Fruit fly (Drosophila melanogaster) whole organism, larva: Measurements from ENCODE around the gene ras.

ENCODE experiments used
- noc ChIP-seq: fragments of 200-800 bp; sonication (Bioruptor generic); optimal IDR thresholded peaks from 3 replicates; lab custom pipeline; 2019; ENCODE audit warnings: missing biosample characterization, mild to moderate bottlenecking, missing genetic modification characterization, moderate library complexity

The ras gene

DNA sequence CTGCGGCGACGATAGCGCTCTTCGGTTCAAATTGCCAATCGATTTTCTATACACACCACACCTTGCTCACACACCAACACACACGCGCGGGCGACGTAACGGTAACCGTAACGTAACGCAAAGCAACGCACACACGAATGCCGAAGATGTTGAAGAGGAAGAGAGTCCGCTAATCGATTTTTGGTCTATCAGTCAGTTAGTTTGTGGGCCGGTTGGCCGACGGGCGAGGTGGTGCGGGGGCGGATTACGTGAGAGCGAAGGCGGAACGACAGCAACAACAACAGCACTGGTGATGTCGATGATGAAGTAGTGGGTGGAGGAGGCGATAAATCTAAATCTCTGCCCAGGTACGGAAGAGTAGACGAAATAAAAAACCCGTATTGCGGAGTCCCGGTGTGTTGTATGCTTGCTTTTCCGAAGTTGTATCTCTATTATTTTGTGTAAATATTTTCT lies at the start of gene ras:
TSS of gene ras (plus strand) at position 188 of the 453 bp plus-strand sequence.
- peak; percentile 5 for TF ChIP-seq noc

DNA sequence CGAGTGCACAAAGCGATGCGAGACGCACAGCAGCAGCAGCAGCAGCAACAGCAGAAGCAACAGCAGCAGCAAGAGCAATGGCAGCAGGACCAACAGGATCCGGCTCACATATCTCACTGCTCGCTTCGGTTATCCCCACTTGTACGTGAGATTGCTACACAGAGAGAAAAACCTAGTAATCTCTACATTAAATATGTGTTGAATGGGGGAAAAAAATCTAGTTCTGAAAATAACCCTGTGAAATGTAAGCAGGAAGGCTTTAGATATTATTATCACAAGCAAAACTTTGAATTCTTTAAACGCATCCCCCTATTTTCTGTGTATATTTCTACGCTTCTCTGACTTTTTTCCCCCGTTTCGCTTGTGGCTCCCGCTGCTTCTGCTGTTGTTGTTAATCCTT lies 46.6 kb upstream of the ras start:
- no peak for TF ChIP-seq noc

DNA sequence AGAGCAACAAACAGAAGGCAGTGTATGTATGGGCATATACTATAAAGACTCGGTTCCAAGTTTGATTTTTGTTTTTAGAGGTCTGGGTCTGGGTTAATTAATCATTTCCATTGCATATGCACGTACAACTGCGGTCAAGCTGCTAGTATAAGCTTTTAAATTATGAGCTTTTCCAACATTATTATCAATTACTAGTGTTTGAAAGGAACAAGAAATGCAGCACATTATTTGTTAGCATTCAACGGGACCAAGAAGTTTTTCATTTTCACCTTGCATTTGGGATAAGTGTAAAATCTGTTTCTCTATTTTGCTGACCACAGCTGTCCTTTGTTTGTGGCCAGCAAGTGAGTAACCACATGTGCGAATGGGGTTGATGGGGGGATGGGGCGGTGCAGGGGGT lies 26.4 kb upstream of the ras start:
- TF ChIP-seq noc = no peak

DNA sequence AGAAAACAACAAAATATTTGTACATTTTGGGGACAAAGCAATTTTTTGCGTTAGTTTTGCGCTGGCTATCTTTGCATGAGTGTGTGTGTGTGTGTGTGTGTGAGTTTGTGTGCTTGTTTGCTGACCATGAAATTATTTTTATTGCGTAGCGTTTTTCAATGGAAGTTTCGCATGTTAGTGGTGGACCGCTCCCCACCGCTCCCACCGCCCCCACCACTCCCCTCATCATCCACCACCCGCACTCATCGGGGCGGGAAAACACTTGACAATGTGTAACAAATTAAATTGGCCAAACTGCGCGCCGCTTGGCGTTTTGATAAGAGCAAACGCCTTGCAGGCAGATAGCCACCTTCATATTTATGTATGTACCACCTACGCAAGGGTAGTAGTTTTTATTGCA lies 25.0 kb upstream of the ras start:
- peak; percentile 17 for TF ChIP-seq noc

DNA sequence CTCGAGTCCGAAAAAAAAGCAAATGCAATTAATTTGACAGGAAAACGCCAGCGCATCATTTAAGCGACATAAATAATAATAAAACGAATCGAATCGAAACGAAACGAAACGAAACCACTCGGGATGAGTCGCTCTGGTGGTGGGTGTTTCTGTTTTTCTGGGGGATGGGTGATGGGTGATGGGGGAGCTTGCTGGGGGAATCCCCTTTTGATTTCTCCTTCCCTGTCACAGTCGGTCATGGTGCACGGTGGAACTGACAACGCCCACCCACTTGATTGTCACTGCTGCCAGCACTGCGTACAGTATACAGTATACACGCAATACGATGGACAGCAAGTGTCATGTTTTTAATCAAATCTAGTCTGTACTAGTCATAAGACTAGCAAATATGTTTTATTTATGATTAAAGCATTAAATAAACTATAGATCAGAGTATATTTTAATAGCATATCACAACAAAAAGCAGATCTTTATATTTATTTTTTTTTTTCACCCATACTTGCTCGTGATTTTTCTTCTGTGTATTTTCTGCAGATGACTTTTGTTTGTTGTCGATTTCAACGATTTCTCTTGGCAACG lies 22.3 kb upstream of the ras start:
- TF ChIP-seq noc = no peak

DNA sequence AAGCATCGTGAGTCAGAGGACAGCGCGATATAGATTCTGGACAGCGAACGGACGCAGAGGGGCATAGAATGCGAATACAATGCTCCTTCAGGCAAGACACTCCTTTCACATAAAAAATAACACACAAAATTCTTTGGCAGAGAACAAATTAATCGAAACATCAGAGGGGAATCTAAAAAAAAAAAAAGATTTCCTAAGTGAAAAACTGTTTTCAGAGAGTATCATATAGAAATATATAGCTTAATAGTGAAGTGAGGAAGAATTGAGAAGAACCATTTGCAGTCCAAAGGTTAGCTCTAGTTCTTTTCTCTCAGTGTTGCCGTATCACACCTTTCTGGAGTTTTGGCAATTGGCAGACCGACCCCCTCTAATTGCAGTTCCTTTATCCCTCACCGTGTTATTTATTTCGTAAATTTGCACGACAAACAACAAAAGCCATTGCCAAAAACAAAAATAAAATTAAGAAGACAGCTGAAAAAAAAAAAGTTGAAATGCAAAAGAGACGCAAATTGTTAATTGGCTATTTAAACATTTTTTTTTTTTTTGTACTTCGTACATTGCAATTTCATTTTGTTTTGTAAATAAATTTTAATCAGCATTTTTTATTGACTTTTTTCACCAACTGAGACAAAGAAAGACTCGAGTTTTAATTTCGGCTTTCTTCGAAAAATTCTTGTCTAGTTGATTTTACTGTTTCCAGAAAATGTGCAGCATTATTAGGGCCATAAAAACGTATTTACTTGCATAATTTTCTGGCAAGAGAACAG lies 20.6 kb upstream of the ras start:
- no peak for TF ChIP-seq noc

DNA sequence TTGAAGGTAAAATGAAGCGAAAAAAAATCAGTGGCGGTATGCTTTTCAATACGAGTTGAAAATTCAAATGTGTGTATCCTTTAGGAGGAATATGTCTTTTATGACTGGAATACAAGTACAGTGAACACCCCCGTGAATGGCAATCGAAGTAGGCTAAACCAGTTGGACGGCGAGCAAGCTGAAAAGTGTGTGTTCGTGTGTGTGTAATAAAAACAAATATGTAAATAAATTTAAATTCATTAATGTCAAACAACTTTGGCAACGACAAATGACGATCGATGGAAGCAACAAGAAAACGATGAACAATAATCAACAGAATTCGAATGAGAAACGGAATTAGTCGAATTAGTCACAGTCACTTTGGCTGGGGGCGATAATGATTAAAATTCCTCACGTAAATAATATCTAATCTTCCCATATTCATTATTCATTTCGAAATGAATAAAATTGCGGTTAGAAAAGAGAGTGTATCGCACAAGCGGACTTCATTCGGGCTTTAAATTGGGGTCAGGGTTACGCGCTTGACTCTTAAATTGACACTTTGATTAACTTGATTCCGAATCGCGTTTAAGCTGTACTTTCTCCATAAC lies 18.1 kb upstream of the ras start:
- TF ChIP-seq noc = no peak

DNA sequence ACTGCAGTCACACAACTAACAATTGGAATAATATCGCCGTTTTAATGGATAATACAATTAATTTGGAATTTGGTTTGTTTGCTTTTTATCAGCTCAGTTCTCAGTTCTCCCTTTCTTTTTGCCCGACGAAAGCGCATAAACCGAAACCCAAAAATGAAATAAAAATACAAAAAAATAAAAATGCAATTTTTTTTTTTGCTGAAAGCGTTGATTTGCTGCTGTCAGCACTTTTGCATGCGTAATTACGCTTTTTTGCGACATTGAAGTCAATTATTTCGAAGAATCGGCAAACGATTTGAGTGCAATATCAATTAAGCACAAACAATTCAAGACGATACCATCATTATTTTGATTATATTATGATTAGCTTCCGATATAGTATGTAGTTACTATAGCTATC lies 17.0 kb upstream of the ras start:
- no peak for TF ChIP-seq noc

DNA sequence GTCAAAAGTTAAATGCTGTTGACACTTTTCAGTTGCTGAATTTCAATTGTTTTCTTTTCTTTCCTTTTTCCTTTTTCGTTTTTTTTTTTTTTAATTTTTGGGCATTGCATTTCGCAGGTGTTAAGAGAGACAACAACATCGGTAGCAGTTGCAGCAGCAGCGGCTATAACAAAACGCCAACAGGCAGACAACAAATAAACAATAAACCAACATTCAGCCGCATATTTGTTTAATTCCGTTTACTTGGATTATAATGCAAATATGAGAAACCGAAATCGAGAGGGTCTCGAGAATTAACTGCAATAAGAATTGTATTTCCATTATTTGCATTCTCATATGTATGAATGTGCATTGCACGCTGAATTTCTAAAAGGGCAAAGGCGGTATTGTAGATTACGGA lies 16.3 kb upstream of the ras start:
- TF ChIP-seq noc = no peak

DNA sequence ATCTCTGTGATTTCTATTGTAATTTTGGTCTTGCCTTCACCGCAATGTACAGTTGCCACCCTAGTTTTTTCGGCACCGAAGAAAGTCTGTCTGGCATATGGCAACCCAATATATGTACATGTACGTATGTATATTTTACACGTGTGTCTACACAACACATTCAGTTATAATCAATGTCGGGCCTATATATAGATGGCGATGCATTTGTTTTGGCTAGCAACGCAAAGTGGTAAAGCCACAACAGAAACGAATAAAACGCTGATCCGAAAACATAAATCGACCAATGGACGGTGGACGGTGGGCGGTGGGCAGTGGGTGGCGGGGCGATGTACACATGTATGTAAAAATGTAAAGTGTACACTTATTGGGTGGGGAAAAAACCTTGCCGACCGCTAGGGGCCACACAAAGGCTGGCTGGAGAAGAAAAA lies 15.7 kb upstream of the ras start:
- TF ChIP-seq noc = no peak

DNA sequence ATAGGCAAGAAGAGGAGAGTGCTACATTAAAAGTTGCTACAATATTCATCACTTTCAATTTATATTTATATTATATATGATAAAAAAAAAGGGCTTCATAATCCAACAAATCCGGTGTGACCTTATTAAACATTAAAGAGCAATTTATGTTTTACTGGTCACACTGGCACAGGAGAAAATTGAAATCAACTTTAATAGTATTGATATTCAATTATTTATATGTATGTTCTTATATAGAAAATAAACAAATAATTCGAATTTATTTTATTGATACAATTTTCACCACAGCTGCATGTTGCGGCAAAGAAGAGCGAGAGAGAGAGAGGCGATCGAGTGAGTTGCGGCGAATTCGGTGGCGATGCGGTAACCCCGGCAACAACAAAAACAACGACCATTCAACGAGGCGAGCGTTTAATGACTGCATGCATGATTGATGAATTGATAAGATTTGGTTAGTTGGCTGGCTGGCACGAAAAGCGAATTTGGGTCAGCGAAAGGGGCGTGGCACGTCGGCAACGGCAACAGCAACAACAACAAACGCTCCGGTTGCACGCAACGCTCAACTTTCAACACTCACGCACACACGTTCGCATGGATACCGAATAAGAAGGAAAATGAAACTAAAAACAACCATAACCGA lies 15.0 kb upstream of the ras start:
- TF ChIP-seq noc = no peak

DNA sequence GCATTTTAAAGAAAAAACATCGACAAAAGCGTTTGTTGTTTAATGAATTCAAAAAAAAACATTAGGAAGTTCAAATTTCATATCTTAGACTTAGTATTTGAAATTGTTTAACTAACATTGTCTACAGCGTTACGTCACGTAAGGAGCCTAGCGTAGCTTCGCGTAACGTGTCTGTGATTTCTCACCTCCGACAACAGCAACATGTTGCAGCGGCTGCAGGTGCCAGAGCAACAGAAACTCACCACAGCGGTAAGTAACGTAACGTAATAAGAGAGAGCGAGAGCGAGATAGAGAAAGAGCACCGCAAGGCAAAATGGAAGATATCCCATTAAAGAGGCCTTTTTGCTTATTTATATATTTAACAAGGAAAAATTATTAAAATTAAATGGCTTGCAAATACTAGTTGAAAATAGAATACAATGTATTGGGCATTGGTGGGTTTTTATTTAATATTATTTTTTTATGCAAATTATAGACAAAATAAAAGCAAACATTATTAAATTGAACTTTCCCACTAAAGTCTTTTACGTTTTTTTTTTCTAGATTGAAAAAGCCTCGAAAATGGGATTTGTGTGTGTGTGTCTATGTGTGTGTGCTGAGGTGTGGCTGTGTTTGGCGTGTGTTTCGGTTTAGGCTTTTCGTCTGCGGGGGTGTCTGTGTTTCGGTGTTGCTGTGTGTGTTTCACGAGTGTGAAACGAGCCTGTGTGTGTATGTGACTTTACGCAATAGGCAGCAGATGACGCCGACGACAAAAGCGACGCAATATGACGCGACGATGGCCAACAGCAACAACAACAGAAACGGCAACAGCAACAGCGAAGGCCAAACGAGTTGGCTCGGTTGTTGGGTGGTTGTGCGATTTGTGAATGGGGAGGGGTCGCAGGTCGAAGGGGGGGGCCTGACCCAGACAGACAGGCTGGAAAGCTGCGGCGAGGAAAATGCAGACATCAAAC lies 14.1 kb upstream of the ras start:
- TF ChIP-seq noc = no peak

DNA sequence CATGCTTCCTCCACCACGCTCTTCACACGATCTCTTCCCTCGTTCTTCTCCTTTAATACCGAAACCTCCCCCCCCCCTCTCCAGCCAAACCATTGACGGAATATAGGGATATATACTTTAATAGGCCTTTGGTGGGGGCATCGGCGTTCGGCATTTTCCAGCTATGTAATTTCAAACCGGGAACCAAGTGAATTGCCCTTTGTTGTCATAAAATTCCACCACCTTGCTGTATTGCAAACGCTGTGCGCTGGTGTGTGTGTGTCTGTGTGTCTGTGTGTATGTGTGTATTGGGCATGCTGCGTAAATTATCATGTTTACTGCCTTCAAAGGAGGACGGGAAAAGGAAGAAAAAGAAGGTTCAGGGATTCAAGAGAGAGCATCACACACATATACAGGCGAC lies 12.9 kb upstream of the ras start:
- TF ChIP-seq noc = no peak

DNA sequence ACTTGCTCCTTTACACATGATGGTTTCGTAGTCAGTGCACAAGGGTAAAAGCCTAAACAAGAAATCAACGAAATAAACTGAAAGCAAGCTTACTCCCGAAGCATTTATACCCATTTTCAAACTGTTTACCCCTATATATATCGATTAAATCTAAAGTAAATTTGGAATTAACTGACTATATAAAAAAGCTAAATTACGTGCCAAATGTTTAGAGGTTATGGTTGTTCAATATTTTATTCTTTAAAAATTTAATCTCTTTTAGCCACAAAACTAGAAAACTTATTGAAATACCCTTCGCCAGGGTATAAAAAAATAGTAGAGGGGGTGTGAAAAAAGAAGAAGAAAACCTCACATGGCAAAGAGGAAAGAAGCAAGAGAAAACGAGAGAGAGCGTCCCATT lies 12.5 kb upstream of the ras start:
- no peak for TF ChIP-seq noc

DNA sequence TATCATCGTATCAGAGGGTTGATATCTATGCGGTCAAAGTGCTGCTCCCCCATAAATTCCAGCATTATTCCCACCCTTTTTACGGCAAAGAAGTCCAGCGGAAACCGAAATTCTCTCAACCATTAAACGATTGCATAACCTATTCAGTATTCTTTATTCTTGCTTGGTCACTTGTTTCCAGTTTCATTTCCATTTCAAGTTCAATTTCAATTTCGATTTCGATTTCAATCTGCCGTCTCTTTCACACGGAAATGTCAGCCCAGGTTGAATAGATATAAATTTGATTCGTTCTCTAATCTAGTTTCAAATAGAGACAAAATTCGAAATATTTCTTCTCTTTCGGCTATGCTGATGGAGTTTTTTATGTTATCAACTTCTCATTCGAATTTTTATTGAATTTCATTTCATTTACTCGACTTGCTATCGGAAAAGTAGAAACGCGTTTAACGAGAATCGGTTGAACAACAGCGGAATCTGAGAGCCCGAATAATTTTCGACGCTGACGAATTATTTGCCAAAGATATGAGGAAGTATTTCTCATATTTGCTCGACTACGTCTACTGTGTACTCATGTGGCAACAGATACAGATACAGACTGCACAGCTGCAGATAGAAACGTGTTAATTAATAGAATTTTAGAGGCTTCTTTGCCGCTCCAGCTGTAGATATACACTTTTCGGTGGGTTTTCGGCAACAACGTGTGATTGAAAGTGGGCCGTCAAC lies 11.4 kb upstream of the ras start:
- TF ChIP-seq noc = no peak
